Worm (Caenorhabditis elegans): ENCODE results near the gene ddl-1.

DNA sequence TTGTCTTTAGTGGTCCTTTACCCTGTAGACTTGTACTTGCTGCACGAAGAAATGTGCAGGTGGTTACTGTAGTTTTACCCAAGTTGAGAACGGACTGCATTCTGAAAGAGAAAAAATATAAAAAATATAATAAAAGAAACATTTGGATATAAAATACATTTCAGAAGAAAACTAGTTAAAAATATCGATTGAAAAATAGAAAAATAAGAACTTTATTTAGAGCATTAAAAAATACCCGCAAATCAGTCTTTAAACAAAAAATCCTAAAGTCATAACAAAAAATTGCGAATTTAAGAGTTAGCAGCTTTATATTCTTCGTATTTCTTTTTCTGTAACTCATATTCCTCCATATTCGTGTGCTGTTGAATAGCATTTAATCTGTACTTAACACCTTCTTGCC lies 20.7 kb upstream of the ddl-1 start, which contains the start of gene C25H3.7:
- TF ChIP-seq nhr-12 (tag; optimal IDR thresholded peaks at IDR 0.05) (no peak), elt-3 (tag; optimal IDR thresholded peaks at IDR 0.05) (no peak), fkh-2 (tag; optimal IDR thresholded peaks at IDR 0.05) (no peak), nhr-11 (tag; optimal IDR thresholded peaks at IDR 0.05) (no peak), nhr-25 (tag; optimal IDR thresholded peaks at IDR 0.05) (no peak), mml-1 (tag; optimal IDR thresholded peaks at IDR 0.05) (no peak), ceh-82 (tag; optimal IDR thresholded peaks at IDR 0.05) (no peak), nhr-76 (tag; optimal IDR thresholded peaks at IDR 0.05) (no peak), ama-1 (optimal IDR thresholded peaks at IDR 0.05) (no peak), fos-1 (tag; optimal IDR thresholded peaks at IDR 0.05) (no peak)
